Fruit fly (Drosophila melanogaster) whole organism, embryonic: ENCODE measurements around the gene par-6.

ENCODE experiments used
- Abd-B ChIP-seq: fragments of 200-800 bp; sonication (Bioruptor generic); optimal IDR thresholded peaks from 2 replicates; lab custom pipeline; 2018; ENCODE audit warnings: missing biosample characterization, mild to moderate bottlenecking, missing genetic modification characterization, moderate library complexity
- Adf1 ChIP-seq: fragments of 200-800 bp; sonication (Bioruptor generic); IDR thresholded peaks from 2 replicates; pipeline ENCODE4 v1.3.6; 2022; ENCODE audit warnings: missing biosample characterization, missing genetic modification characterization
- Atf3 ChIP-seq: fragments of 200-800 bp; sonication (Bioruptor generic); optimal IDR thresholded peaks from 3 replicates; lab custom pipeline; 2016; ENCODE audit warnings: missing biosample characterization, missing genetic modification characterization
- BEAF-32 ChIP-seq: fragments of 200-800 bp; sonication (Bioruptor generic); optimal IDR thresholded peaks from 3 replicates; lab custom pipeline; 2017; ENCODE audit warnings: missing biosample characterization, missing genetic modification characterization, mild to moderate bottlenecking, moderate library complexity, missing genetic modification reagents
- CG10565 ChIP-seq: fragments of 200-800 bp; sonication (Bioruptor generic); optimal IDR thresholded peaks from 3 replicates; lab custom pipeline; 2016; ENCODE audit warnings: missing biosample characterization, mild to moderate bottlenecking, missing genetic modification characterization
- CG11696 ChIP-seq: fragments of 200-800 bp; sonication (Bioruptor generic); IDR thresholded peaks from 2 replicates; pipeline ENCODE4 v1.3.6; 2022; ENCODE audit warnings: missing biosample characterization, missing genetic modification characterization
- CG13424 ChIP-seq: fragments of 200-800 bp; sonication (Bioruptor generic); optimal IDR thresholded peaks from 2 replicates; lab custom pipeline; 2019; ENCODE audit warnings: missing biosample characterization, mild to moderate bottlenecking, missing genetic modification characterization, moderate library complexity
- CG17385 ChIP-seq: fragments of 200-800 bp; sonication (Bioruptor generic); optimal IDR thresholded peaks from 3 replicates; lab custom pipeline; 2018; ENCODE audit warnings: missing biosample characterization, mild to moderate bottlenecking, missing genetic modification characterization
- CG18262 ChIP-seq: fragments of 200-800 bp; optimal IDR thresholded peaks from 3 replicates; lab custom pipeline; 2019; ENCODE audit warnings: missing biosample characterization, mild to moderate bottlenecking, missing genetic modification characterization, moderate library complexity
- CG18619 ChIP-seq: fragments of 200-800 bp; sonication (Bioruptor generic); optimal IDR thresholded peaks from 3 replicates; lab custom pipeline; 2017; ENCODE audit warnings: missing biosample characterization, mild to moderate bottlenecking, missing genetic modification characterization
- CG2712 ChIP-seq: fragments of 200-800 bp; optimal IDR thresholded peaks from 3 replicates; lab custom pipeline; 2019; ENCODE audit warnings: missing biosample characterization, mild to moderate bottlenecking, missing genetic modification characterization, moderate library complexity
- CG31441 ChIP-seq: fragments of 200-800 bp; sonication (Bioruptor generic); IDR thresholded peaks from 2 replicates; pipeline ENCODE4 v1.3.6; 2022; ENCODE audit warnings: missing biosample characterization, missing genetic modification characterization
- CG32767 ChIP-seq: fragments of 200-800 bp; sonication (Bioruptor generic); IDR thresholded peaks from 2 replicates; pipeline ENCODE4 v1.3.6; 2022; ENCODE audit warnings: missing biosample characterization, missing genetic modification characterization
- CG33557 ChIP-seq: fragments of 200-800 bp; sonication (Bioruptor generic); optimal IDR thresholded peaks from 2 replicates; lab custom pipeline; 2019; ENCODE audit warnings: missing biosample characterization, mild to moderate bottlenecking, missing genetic modification characterization, moderate library complexity
- CG34376 ChIP-seq: fragments of 200-800 bp; sonication (Bioruptor generic); optimal IDR thresholded peaks from 2 replicates; lab custom pipeline; 2018; ENCODE audit warnings: missing biosample characterization, mild to moderate bottlenecking, missing genetic modification characterization
- CG6654 ChIP-seq: fragments of 200-800 bp; sonication (Bioruptor generic); optimal IDR thresholded peaks from 2 replicates; lab custom pipeline; 2017; ENCODE audit warnings: missing biosample characterization, mild to moderate bottlenecking, missing genetic modification characterization
- CG6765 ChIP-seq: fragments of 200-800 bp; sonication (Bioruptor generic); optimal IDR thresholded peaks from 3 replicates; lab custom pipeline; 2017; ENCODE audit warnings: missing biosample characterization, mild to moderate bottlenecking, missing genetic modification characterization
- CG7963 ChIP-seq: fragments of 200-800 bp; sonication (Bioruptor generic); IDR thresholded peaks from 3 replicates; pipeline ENCODE4 v1.3.6; 2022; ENCODE audit warnings: missing biosample characterization, missing genetic modification characterization; ENCODE audit not compliant: partially characterized antibody
- CG9797 ChIP-seq: fragments of 200-800 bp; sonication (Bioruptor generic); optimal IDR thresholded peaks from 3 replicates; lab custom pipeline; 2018; ENCODE audit warnings: missing biosample characterization, mild to moderate bottlenecking, missing genetic modification characterization
- CTCF ChIP-seq: fragments of 200-800 bp; sonication (Bioruptor generic); optimal IDR thresholded peaks from 2 replicates; lab custom pipeline; 2017; ENCODE audit warnings: missing biosample characterization, mild to moderate bottlenecking, missing genetic modification characterization, moderate library complexity
- CoRest ChIP-seq: fragments of 200-800 bp; sonication (Bioruptor generic); optimal IDR thresholded peaks from 3 replicates; lab custom pipeline; 2018; ENCODE audit warnings: missing biosample characterization, mild to moderate bottlenecking, missing genetic modification characterization, moderate library complexity
- D ChIP-seq, 2 experiments: fragments of 200-800 bp in 1 of 2; fragments of >200 bp in 1 of 2; sonication (Bioruptor generic) in 1 of 2; optimal IDR thresholded peaks; 2 replicates in 1 of 2; 3 replicates in 1 of 2; lab custom pipeline; 2017; ENCODE audit warnings: mild to moderate bottlenecking in 1 of 2, missing biosample characterization in 1 of 2, missing genetic modification characterization in 1 of 2, missing genetic modification reagents in 1 of 2
- Doc2 ChIP-seq: fragments of 200-800 bp; sonication (Bioruptor generic); IDR thresholded peaks from 2 replicates; pipeline ENCODE4 v1.3.6; 2022; ENCODE audit warnings: missing biosample characterization, missing genetic modification characterization
- Drgx ChIP-seq: fragments of 200-800 bp; sonication (Bioruptor generic); IDR thresholded peaks from 2 replicates; pipeline ENCODE4 v1.3.6; 2022; ENCODE audit warnings: missing biosample characterization, missing genetic modification characterization
- E2f2 ChIP-seq: fragments of 200-800 bp; sonication (Bioruptor generic); IDR thresholded peaks from 2 replicates; pipeline ENCODE4 v1.3.6; 2022; ENCODE audit warnings: missing biosample characterization, missing genetic modification characterization
- ERR ChIP-seq: fragments of 200-800 bp; sonication (Bioruptor generic); optimal IDR thresholded peaks from 2 replicates; lab custom pipeline; 2016; ENCODE audit warnings: missing biosample characterization, missing genetic modification characterization
- HmgZ ChIP-seq: fragments of 200-800 bp; sonication (Bioruptor generic); optimal IDR thresholded peaks from 2 replicates; lab custom pipeline; 2018; ENCODE audit warnings: missing biosample characterization, mild to moderate bottlenecking, missing genetic modification characterization
- Hmr ChIP-seq: fragments of 200-800 bp; sonication (Bioruptor generic); optimal IDR thresholded peaks from 3 replicates; lab custom pipeline; 2017; ENCODE audit warnings: mild to moderate bottlenecking, missing biosample characterization, missing genetic modification reagents, missing genetic modification characterization
- Hr51 ChIP-seq, 2 experiments: fragments of 200-800 bp; sonication (Bioruptor generic); optimal IDR thresholded peaks; 2 replicates in 1 of 2; 3 replicates in 1 of 2; lab custom pipeline; 2016 to 2018; ENCODE audit warnings: missing biosample characterization in 2 of 2, missing genetic modification characterization in 2 of 2, mild to moderate bottlenecking in 1 of 2, moderate library complexity in 1 of 2
- Hr78 ChIP-seq, 2 experiments: fragments of 200-800 bp in 1 of 2; fragments of >200 bp in 1 of 2; sonication (Bioruptor generic) in 1 of 2; optimal IDR thresholded peaks; 2 replicates each; lab custom pipeline; 2017 to 2019; ENCODE audit warnings: missing biosample characterization in 2 of 2, missing genetic modification characterization in 2 of 2, mild to moderate bottlenecking in 1 of 2, moderate library complexity in 1 of 2
- Hsf ChIP-seq: fragments of 200-800 bp; sonication (Bioruptor generic); optimal IDR thresholded peaks from 3 replicates; lab custom pipeline; 2016; ENCODE audit warnings: missing biosample characterization, missing genetic modification characterization
- MESR4 ChIP-seq: fragments of 200-800 bp; sonication (Bioruptor generic); optimal IDR thresholded peaks from 2 replicates; lab custom pipeline; 2018; ENCODE audit warnings: missing biosample characterization, mild to moderate bottlenecking, missing genetic modification characterization, moderate library complexity
- Pdp1 ChIP-seq, 2 experiments: fragments of 200-800 bp; sonication (Bioruptor generic); optimal IDR thresholded peaks; 3 replicates each; lab custom pipeline; 2016; ENCODE audit warnings: missing biosample characterization in 2 of 2, missing genetic modification characterization in 2 of 2, mild to moderate bottlenecking in 1 of 2, moderate library complexity in 1 of 2
- Ptx1 ChIP-seq: fragments of 200-800 bp; sonication (Bioruptor generic); IDR thresholded peaks from 2 replicates; pipeline ENCODE4 v1.3.6; 2022; ENCODE audit warnings: missing biosample characterization, missing genetic modification characterization
- Rfx ChIP-seq: fragments of 200-800 bp; sonication (Bioruptor generic); IDR thresholded peaks from 2 replicates; pipeline ENCODE4 v1.3.6; 2022; ENCODE audit warnings: missing biosample characterization, missing genetic modification characterization
- Trl ChIP-seq, 3 experiments: fragments of >200 bp in 2 of 3; fragments of 200-800 bp in 1 of 3; sonication (Bioruptor generic) in 1 of 3; optimal IDR thresholded peaks; 2 replicates in 1 of 3; 3 replicates in 2 of 3; lab custom pipeline; 2016 to 2017; ENCODE audit warnings: missing biosample characterization in 1 of 3, missing genetic modification characterization in 1 of 3
- amos ChIP-seq: fragments of 200-800 bp; sonication (Bioruptor generic); IDR thresholded peaks from 2 replicates; pipeline ENCODE4 v1.3.6; 2022; ENCODE audit warnings: missing biosample characterization, missing genetic modification characterization; ENCODE audit not compliant: partially characterized antibody
- cg ChIP-seq: fragments of 200-800 bp; sonication (Bioruptor generic); optimal IDR thresholded peaks from 3 replicates; lab custom pipeline; 2019; ENCODE audit warnings: missing biosample characterization, mild to moderate bottlenecking, missing genetic modification characterization, moderate library complexity
- dan ChIP-seq: fragments of 200-800 bp; sonication (Bioruptor generic); IDR thresholded peaks from 2 replicates; pipeline ENCODE4 v1.3.6; 2022; ENCODE audit warnings: missing biosample characterization, missing genetic modification characterization
- exex ChIP-seq: fragments of 200-800 bp; sonication (Bioruptor generic); optimal IDR thresholded peaks from 4 replicates; lab custom pipeline; 2018; ENCODE audit warnings: missing biosample characterization, mild to moderate bottlenecking, missing genetic modification characterization, moderate library complexity
- grau ChIP-seq: fragments of 200-800 bp; optimal IDR thresholded peaks from 3 replicates; lab custom pipeline; 2019; ENCODE audit warnings: missing biosample characterization, mild to moderate bottlenecking, missing genetic modification characterization, moderate library complexity
- grn ChIP-seq: fragments of 200-800 bp; sonication (Bioruptor generic); optimal IDR thresholded peaks from 3 replicates; lab custom pipeline; 2017; ENCODE audit warnings: missing biosample characterization, missing genetic modification characterization
- kay ChIP-seq: fragments of 200-800 bp; sonication (Bioruptor generic); optimal IDR thresholded peaks from 2 replicates; lab custom pipeline; 2016; ENCODE audit warnings: missing biosample characterization, missing genetic modification characterization
- onecut ChIP-seq: fragments of 200-800 bp; sonication (Bioruptor generic); IDR thresholded peaks from 2 replicates; pipeline ENCODE4 v1.3.6; 2022; ENCODE audit warnings: missing biosample characterization, missing genetic modification characterization
- prd ChIP-seq, 3 experiments: fragments of >200 bp in 2 of 3; fragments of 200-800 bp in 1 of 3; sonication (Bioruptor generic) in 1 of 3; optimal IDR thresholded peaks in 2 of 3; IDR thresholded peaks in 1 of 3; 2 replicates in 2 of 3; 3 replicates in 1 of 3; pipeline versions ENCODE4 v1.3.6 to Lab custom; 2017 to 2022; ENCODE audit warnings: missing biosample characterization in 1 of 3, missing genetic modification characterization in 1 of 3
- pros ChIP-seq: fragments of 200-800 bp; sonication (Bioruptor generic); optimal IDR thresholded peaks from 3 replicates; lab custom pipeline; 2019; ENCODE audit warnings: missing biosample characterization, mild to moderate bottlenecking, missing genetic modification characterization, moderate library complexity
- sd ChIP-seq: fragments of 200-800 bp; sonication (Bioruptor generic); optimal IDR thresholded peaks from 3 replicates; lab custom pipeline; 2018; ENCODE audit warnings: missing biosample characterization, mild to moderate bottlenecking, missing genetic modification characterization, moderate library complexity
- sens ChIP-seq: fragments of 200-800 bp; sonication (Bioruptor generic); peaks from one replicate; lab custom pipeline; 2016; ENCODE audit warnings: missing biosample characterization, missing genetic modification characterization
- ttk ChIP-seq: fragments of 200-800 bp; sonication (Bioruptor generic); IDR thresholded peaks from 2 replicates; pipeline ENCODE4 v2.1.2; 2022; ENCODE audit warnings: missing biosample characterization, missing genetic modification characterization

The par-6 gene

DNA sequence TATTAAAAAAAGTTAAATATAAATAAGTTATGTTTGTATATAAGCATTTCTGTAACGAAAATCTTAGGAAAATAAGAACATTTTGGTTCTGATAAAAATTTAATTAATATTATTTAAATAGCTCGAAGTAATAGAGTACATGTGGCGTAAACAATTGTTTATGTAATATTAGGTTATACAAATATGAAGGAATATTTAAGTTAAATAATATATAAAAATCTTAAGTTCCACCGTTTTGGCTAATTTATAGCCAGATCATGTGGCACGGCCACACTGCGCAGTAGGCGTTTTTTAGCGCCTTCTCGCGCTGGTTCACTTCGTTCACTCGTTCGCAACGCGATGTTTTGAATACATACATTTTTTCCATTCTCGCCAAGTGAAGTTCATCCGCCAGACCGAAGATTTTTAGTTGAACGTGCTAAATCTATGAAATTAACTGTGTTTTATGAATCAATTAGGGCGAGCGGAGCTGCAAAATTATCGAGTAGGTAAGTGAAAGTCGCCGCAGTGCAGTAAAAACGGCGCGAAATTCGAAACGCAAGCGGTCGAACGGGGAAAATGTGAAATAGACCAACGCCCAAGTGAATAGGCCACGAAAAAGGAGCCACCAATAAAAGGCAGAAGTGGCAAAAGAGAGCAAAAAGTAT lies 46.0 kb upstream of the par-6 start, which contains the start of gene beta-Spec (continued):
- no peak for TF ChIP-seq HmgZ
- no peak for TF ChIP-seq Hr51 (GFP tag; optimal IDR thresholded peaks at IDR 0.05; lab: Kevin White, UChicago)
- TF ChIP-seq Doc2 (GFP tag; lab: Robert Waterston, UW): no peak
- no peak for TF ChIP-seq prd (optimal IDR thresholded peaks at IDR 0.05; lab: Kevin White, UChicago)
- 0 out of 3 replicates have a peak, but pooled peaks have one; percentile 30 for TF ChIP-seq prd (GFP tag; IDR thresholded peaks at IDR 0.05; lab: Robert Waterston, UW)
- TF ChIP-seq CG6765 (GFP tag; lab: Kevin White, UChicago): no peak
- TF ChIP-seq MESR4 (GFP tag; lab: Kevin White, UChicago): peak; percentile 85
- no peak for TF ChIP-seq ERR (GFP tag; lab: Kevin White, UChicago)
- TF ChIP-seq pros (GFP tag; lab: Kevin White, UChicago): no peak
- peak; percentile 43 for TF ChIP-seq CG9797 (GFP tag; lab: Kevin White, UChicago)
- TF ChIP-seq E2f2: 0 out of 2 replicates have a peak, but pooled peaks have one; percentile 18
- TF ChIP-seq CG33557 (GFP tag; lab: Kevin White, UChicago): no peak
- TF ChIP-seq Hsf (GFP tag; lab: Kevin White, UChicago): no peak
- peak; percentile 15; the same call in 1 of the 2 replicates for TF ChIP-seq Ptx1 (GFP tag; lab: Robert Waterston, UW)
- peak; percentile 21 for TF ChIP-seq CG2712 (tag; lab: Kevin White, UChicago)
- peak; percentile 29; the same call in 1 of the 2 replicates for TF ChIP-seq CG31441 (GFP tag; lab: Robert Waterston, UW)
- TF ChIP-seq kay (GFP tag; lab: Kevin White, UChicago): no peak
- peak; percentile 3 for TF ChIP-seq CG18619
- TF ChIP-seq CG32767 (GFP tag; lab: Robert Waterston, UW): peak; percentile 79; the same call in 1 of the 2 replicates
- peak; percentile 0 for TF ChIP-seq CTCF
- peak; percentile 2 for TF ChIP-seq BEAF-32
- TF ChIP-seq CG13424 (tag; lab: Kevin White, UChicago): peak; percentile 20
- TF ChIP-seq Rfx: peak; percentile 39; the same call in 1 of the 2 replicates
- TF ChIP-seq CoRest (tag; lab: Kevin White, UChicago): peak; percentile 31
- peak; percentile 12 for TF ChIP-seq grau (tag; lab: Kevin White, UChicago)
- no peak for TF ChIP-seq Hmr
- TF ChIP-seq amos: no peak
- peak; percentile 37 for TF ChIP-seq CG18262 (tag; lab: Kevin White, UChicago)
- no peak for TF ChIP-seq CG6654 (GFP tag; lab: Kevin White, UChicago)
- no peak for TF ChIP-seq CG10565 (GFP tag; lab: Kevin White, UChicago)
- TF ChIP-seq CG7963: no peak
- no peak for TF ChIP-seq grn (GFP tag; lab: Kevin White, UChicago)
- peak; percentile 20 for TF ChIP-seq Abd-B (GFP tag; lab: Kevin White, UChicago)

DNA sequence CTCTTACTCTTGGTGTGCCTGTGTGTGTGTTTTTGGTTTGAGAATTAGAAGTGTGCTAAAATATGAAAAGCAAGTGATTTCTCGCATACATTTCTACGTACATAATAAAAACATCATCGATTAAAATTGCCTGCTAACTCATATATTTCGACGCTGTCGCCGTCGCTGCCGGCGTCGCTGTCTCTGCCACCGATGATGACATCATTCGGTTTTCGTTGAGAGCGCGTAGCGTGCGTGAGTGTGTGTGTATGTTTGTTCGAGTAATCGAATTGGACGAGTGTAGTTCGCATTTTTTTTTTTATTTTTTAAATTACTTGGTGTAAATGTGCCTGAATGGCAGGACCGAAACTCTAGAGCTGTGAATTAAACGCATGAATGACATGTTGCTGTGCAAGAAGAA lies 45.4 kb upstream of the par-6 start:
- TF ChIP-seq cg (GFP tag; lab: Kevin White, UChicago) (peak; percentile 39), CG11696 (GFP tag; lab: Robert Waterston, UW) (no peak), Drgx (no peak), Hr78 (GFP tag; optimal IDR thresholded peaks at IDR 0.05; lab: Kevin White, UChicago) (no peak), sens (GFP tag; lab: Kevin White, UChicago) (peak; percentile 1), Atf3 (GFP tag; lab: Kevin White, UChicago) (peak; percentile 20), Pdp1 (GFP tag; optimal IDR thresholded peaks at IDR 0.05; lab: Kevin White, UChicago) (peak in 1 of 2 experiments; percentile 72), Trl (optimal IDR thresholded peaks at IDR 0.05; lab: Kevin White, UChicago) (peak; percentile 17 to 63), Trl (GFP tag; optimal IDR thresholded peaks at IDR 0.05; lab: Kevin White, UChicago) (no peak), onecut (peak; percentile 27; the same call in 1 of the 2 replicates), ttk (GFP tag; lab: Robert Waterston, UW) (no peak), CG17385 (GFP tag; lab: Kevin White, UChicago) (peak; percentile 58), Adf1 (peak; percentile 93), exex (tag; lab: Kevin White, UChicago) (peak; percentile 22), D (optimal IDR thresholded peaks at IDR 0.05; lab: Kevin White, UChicago) (no peak), D (GFP tag; optimal IDR thresholded peaks at IDR 0.05; lab: Kevin White, UChicago) (no peak), CG34376 (peak; percentile 34), dan (no peak), sd (tag; lab: Kevin White, UChicago) (no peak)
